Fruit fly (Drosophila melanogaster) whole organism, embryonic: ENCODE measurements around the gene Lon.

ENCODE experiments used
- ATbp ChIP-seq: fragments of 200-800 bp; sonication (Bioruptor generic); optimal IDR thresholded peaks from 2 replicates; lab custom pipeline; 2017; ENCODE audit warnings: missing biosample characterization, mild to moderate bottlenecking, missing genetic modification characterization, missing genetic modification reagents
- Abd-B ChIP-seq: fragments of 200-800 bp; sonication (Bioruptor generic); optimal IDR thresholded peaks from 2 replicates; lab custom pipeline; 2018; ENCODE audit warnings: missing biosample characterization, mild to moderate bottlenecking, missing genetic modification characterization, moderate library complexity
- Ada2b ChIP-seq: fragments of 200-800 bp; sonication (Bioruptor generic); IDR thresholded peaks from 2 replicates; pipeline ENCODE4 v1.3.6; 2022; ENCODE audit warnings: missing biosample characterization, missing genetic modification characterization
- Atf3 ChIP-seq: fragments of 200-800 bp; sonication (Bioruptor generic); optimal IDR thresholded peaks from 3 replicates; lab custom pipeline; 2016; ENCODE audit warnings: missing biosample characterization, missing genetic modification characterization
- Awh ChIP-seq: fragments of 200-800 bp; sonication (Bioruptor generic); IDR thresholded peaks from 2 replicates; pipeline ENCODE4, ENCODE4 v1.3.6; 2022; ENCODE audit warnings: missing biosample characterization, missing genetic modification characterization
- CG10462 ChIP-seq: fragments of 200-800 bp; sonication (Bioruptor generic); optimal IDR thresholded peaks from 2 replicates; lab custom pipeline; 2016; ENCODE audit warnings: missing biosample characterization, missing genetic modification characterization
- CG15479 ChIP-seq: fragments of 200-800 bp; sonication (Bioruptor generic); optimal IDR thresholded peaks from 3 replicates; lab custom pipeline; 2019; ENCODE audit warnings: missing biosample characterization, mild to moderate bottlenecking, missing genetic modification characterization, moderate library complexity
- CG15696 ChIP-seq: fragments of 200-800 bp; sonication (Bioruptor generic); optimal IDR thresholded peaks from 2 replicates; lab custom pipeline; 2019; ENCODE audit warnings: missing biosample characterization, mild to moderate bottlenecking, missing genetic modification characterization, moderate library complexity
- CG17328 ChIP-seq: fragments of 200-800 bp; sonication (Bioruptor generic); IDR thresholded peaks from 2 replicates; pipeline ENCODE4 v1.3.6; 2022; ENCODE audit warnings: missing biosample characterization, missing genetic modification characterization
- CG18619 ChIP-seq: fragments of 200-800 bp; sonication (Bioruptor generic); optimal IDR thresholded peaks from 3 replicates; lab custom pipeline; 2017; ENCODE audit warnings: missing biosample characterization, mild to moderate bottlenecking, missing genetic modification characterization
- CG2199 ChIP-seq: fragments of 200-800 bp; sonication (Bioruptor generic); IDR thresholded peaks from 3 replicates; pipeline ENCODE4 v1.3.6; 2022; ENCODE audit warnings: missing biosample characterization, missing genetic modification characterization
- CG2202 ChIP-seq: fragments of 200-800 bp; sonication (Bioruptor generic); optimal IDR thresholded peaks from 2 replicates; lab custom pipeline; 2018; ENCODE audit warnings: missing biosample characterization, mild to moderate bottlenecking, missing genetic modification characterization
- CG31441 ChIP-seq: fragments of 200-800 bp; sonication (Bioruptor generic); IDR thresholded peaks from 2 replicates; pipeline ENCODE4 v1.3.6; 2022; ENCODE audit warnings: missing biosample characterization, missing genetic modification characterization
- CG33213 ChIP-seq: fragments of 200-800 bp; sonication (Bioruptor generic); optimal IDR thresholded peaks from 3 replicates; lab custom pipeline; 2016; ENCODE audit warnings: missing biosample characterization, missing genetic modification characterization
- CG4617 ChIP-seq: fragments of 200-800 bp; sonication (Bioruptor generic); optimal IDR thresholded peaks from 3 replicates; lab custom pipeline; 2016; ENCODE audit warnings: missing biosample characterization, missing genetic modification characterization, borderline replicate concordance
- CG6254 ChIP-seq: fragments of 200-800 bp; sonication (Bioruptor generic); optimal IDR thresholded peaks from 3 replicates; lab custom pipeline; 2017; ENCODE audit warnings: mild to moderate bottlenecking, missing biosample characterization, missing genetic modification reagents, missing genetic modification characterization
- CG6813 ChIP-seq: fragments of 200-800 bp; sonication (Bioruptor generic); optimal IDR thresholded peaks from 2 replicates; lab custom pipeline; 2017; ENCODE audit warnings: missing biosample characterization, missing genetic modification characterization, mild to moderate bottlenecking, moderate library complexity, missing genetic modification reagents
- CG7839 ChIP-seq: fragments of 200-800 bp; sonication (Bioruptor generic); optimal IDR thresholded peaks from 3 replicates; lab custom pipeline; 2018; ENCODE audit warnings: missing biosample characterization, mild to moderate bottlenecking, missing genetic modification characterization, moderate library complexity
- CG8290 ChIP-seq, 3 experiments: fragments of 200-800 bp; sonication (Bioruptor generic); optimal IDR thresholded peaks; 2 replicates each; lab custom pipeline; 2016 to 2019; ENCODE audit warnings: missing biosample characterization in 3 of 3, missing genetic modification characterization in 3 of 3, mild to moderate bottlenecking in 2 of 3, moderate library complexity in 1 of 3
- CG8388 ChIP-seq: fragments of 200-800 bp; sonication (Bioruptor generic); optimal IDR thresholded peaks from 2 replicates; lab custom pipeline; 2019; ENCODE audit warnings: missing biosample characterization, mild to moderate bottlenecking, missing genetic modification characterization, moderate library complexity
- Chrac-16 ChIP-seq: fragments of 200-800 bp; sonication (Bioruptor generic); optimal IDR thresholded peaks from 3 replicates; lab custom pipeline; 2016; ENCODE audit warnings: missing biosample characterization, missing genetic modification characterization
- Dad ChIP-seq: fragments of 200-800 bp; sonication (Bioruptor generic); optimal IDR thresholded peaks from 3 replicates; lab custom pipeline; 2016; ENCODE audit warnings: missing biosample characterization, missing genetic modification characterization
- Hsf ChIP-seq: fragments of 200-800 bp; sonication (Bioruptor generic); optimal IDR thresholded peaks from 3 replicates; lab custom pipeline; 2016; ENCODE audit warnings: missing biosample characterization, missing genetic modification characterization
- Lpt ChIP-seq: fragments of >200 bp; optimal IDR thresholded peaks from 2 replicates; lab custom pipeline; 2018; ENCODE audit warnings: missing biosample characterization, missing genetic modification characterization
- MESR4 ChIP-seq: fragments of 200-800 bp; sonication (Bioruptor generic); optimal IDR thresholded peaks from 2 replicates; lab custom pipeline; 2018; ENCODE audit warnings: missing biosample characterization, mild to moderate bottlenecking, missing genetic modification characterization, moderate library complexity
- Med ChIP-seq: fragments of 200-800 bp; sonication (Bioruptor generic); peaks from one replicate; lab custom pipeline; 2016; ENCODE audit warnings: missing biosample characterization, missing genetic modification characterization, mild to moderate bottlenecking, inconsistent platforms, moderate library complexity
- Poxn ChIP-seq: fragments of 200-800 bp; sonication (Bioruptor generic); IDR thresholded peaks from 2 replicates; pipeline ENCODE4 v1.3.6; 2022; ENCODE audit warnings: missing biosample characterization, missing genetic modification characterization
- Rfx ChIP-seq: fragments of 200-800 bp; sonication (Bioruptor generic); IDR thresholded peaks from 2 replicates; pipeline ENCODE4 v1.3.6; 2022; ENCODE audit warnings: missing biosample characterization, missing genetic modification characterization
- Six4 ChIP-seq: fragments of 200-800 bp; sonication (Bioruptor generic); optimal IDR thresholded peaks from 2 replicates; lab custom pipeline; 2016; ENCODE audit warnings: missing biosample characterization, missing genetic modification characterization
- Sox100B ChIP-seq: fragments of 200-800 bp; sonication (Bioruptor generic); optimal IDR thresholded peaks from 3 replicates; lab custom pipeline; 2018; ENCODE audit warnings: missing biosample characterization, mild to moderate bottlenecking, missing genetic modification characterization
- Usf ChIP-seq: fragments of 200-800 bp; sonication (Bioruptor generic); optimal IDR thresholded peaks from 2 replicates; lab custom pipeline; 2017; ENCODE audit warnings: missing genotype, missing biosample characterization, missing genetic modification characterization
- br ChIP-seq: fragments of >200 bp; optimal IDR thresholded peaks from 2 replicates; lab custom pipeline; 2017
- corto ChIP-seq: fragments of 200-800 bp; sonication (Bioruptor generic); optimal IDR thresholded peaks from 2 replicates; lab custom pipeline; 2016; ENCODE audit warnings: missing biosample characterization, mild to moderate bottlenecking, missing genetic modification characterization, moderate library complexity
- en ChIP-seq: fragments of 200-800 bp; sonication (Bioruptor generic); optimal IDR thresholded peaks from 2 replicates; lab custom pipeline; 2016; ENCODE audit warnings: missing biosample characterization, missing genetic modification characterization
- fd102C ChIP-seq: fragments of 200-800 bp; sonication (Bioruptor generic); optimal IDR thresholded peaks from 2 replicates; lab custom pipeline; 2018; ENCODE audit warnings: missing biosample characterization, mild to moderate bottlenecking, missing genetic modification characterization, moderate library complexity
- jing ChIP-seq: fragments of 200-800 bp; sonication (Bioruptor generic); optimal IDR thresholded peaks from 2 replicates; lab custom pipeline; 2018; ENCODE audit warnings: missing biosample characterization, mild to moderate bottlenecking, missing genetic modification characterization
- kni ChIP-seq: fragments of 200-800 bp; sonication (Bioruptor generic); optimal IDR thresholded peaks from 3 replicates; lab custom pipeline; 2017; ENCODE audit warnings: mild to moderate bottlenecking, missing biosample characterization, missing genetic modification reagents, missing genetic modification characterization
- mirr ChIP-seq: fragments of 200-800 bp; sonication (Bioruptor generic); optimal IDR thresholded peaks from 3 replicates; lab custom pipeline; 2018; ENCODE audit warnings: missing biosample characterization, mild to moderate bottlenecking, missing genetic modification characterization
- nerfin-1 ChIP-seq: fragments of 200-800 bp; sonication (Bioruptor generic); optimal IDR thresholded peaks from 3 replicates; lab custom pipeline; 2019; ENCODE audit warnings: missing biosample characterization, mild to moderate bottlenecking, missing genetic modification characterization, moderate library complexity
- nmo ChIP-seq: fragments of 200-800 bp; sonication (Bioruptor generic); optimal IDR thresholded peaks from 2 replicates; lab custom pipeline; 2018; ENCODE audit warnings: missing biosample characterization, mild to moderate bottlenecking, missing genetic modification characterization, moderate library complexity
- odd ChIP-seq: fragments of 200-800 bp; sonication (Bioruptor generic); optimal IDR thresholded peaks from 2 replicates; lab custom pipeline; 2017; ENCODE audit warnings: missing biosample characterization, mild to moderate bottlenecking, missing genetic modification characterization
- onecut ChIP-seq: fragments of 200-800 bp; sonication (Bioruptor generic); IDR thresholded peaks from 2 replicates; pipeline ENCODE4 v1.3.6; 2022; ENCODE audit warnings: missing biosample characterization, missing genetic modification characterization
- phol ChIP-seq: fragments of 200-800 bp; sonication (Bioruptor generic); optimal IDR thresholded peaks from 3 replicates; lab custom pipeline; 2018; ENCODE audit warnings: missing biosample characterization, mild to moderate bottlenecking, missing genetic modification characterization, moderate library complexity
- pnt ChIP-seq: fragments of 200-800 bp; sonication (Bioruptor generic); optimal IDR thresholded peaks from 3 replicates; lab custom pipeline; 2016; ENCODE audit warnings: missing biosample characterization, missing genetic modification characterization
- prd ChIP-seq, 3 experiments: fragments of >200 bp in 2 of 3; fragments of 200-800 bp in 1 of 3; sonication (Bioruptor generic) in 1 of 3; optimal IDR thresholded peaks in 2 of 3; IDR thresholded peaks in 1 of 3; 2 replicates in 2 of 3; 3 replicates in 1 of 3; pipeline versions ENCODE4 v1.3.6 to Lab custom; 2017 to 2022; ENCODE audit warnings: missing biosample characterization in 1 of 3, missing genetic modification characterization in 1 of 3
- twi ChIP-seq: fragments of 200-800 bp; optimal IDR thresholded peaks from 2 replicates; lab custom pipeline; 2019; ENCODE audit warnings: missing biosample characterization, mild to moderate bottlenecking, missing genetic modification characterization, moderate library complexity
- zfh1 ChIP-seq: fragments of 200-800 bp; sonication (Bioruptor generic); IDR thresholded peaks from 3 replicates; pipeline ENCODE4 v1.3.6; 2022; ENCODE audit warnings: missing biosample characterization, missing genetic modification characterization
- zfh2 ChIP-seq: fragments of 200-800 bp; sonication (Bioruptor generic); optimal IDR thresholded peaks from 2 replicates; lab custom pipeline; 2016; ENCODE audit warnings: missing biosample characterization, missing genetic modification characterization

Gene Lon

dm6 chr3L:19636821-19637460 is 24.9 kb upstream of the Lon start (continued):
- TF ChIP-seq nmo (GFP tag; lab: Kevin White, UChicago) (peak; percentile 85), pnt (GFP tag; lab: Kevin White, UChicago) (no peak), Lpt (no peak), CG7839 (tag; lab: Kevin White, UChicago) (peak; percentile 62), Dad (no peak), CG18619 (GFP tag; lab: Kevin White, UChicago) (peak; percentile 41), ATbp (GFP tag; lab: Kevin White, UChicago) (no peak), kni (peak; percentile 68), zfh2 (no peak), Ada2b (GFP tag; lab: Robert Waterston, UW) (no peak), Six4 (GFP tag; lab: Kevin White, UChicago) (peak; percentile 47), CG10462 (GFP tag; lab: Kevin White, UChicago) (no peak), CG17328 (no peak; the same call in 1 of the 2 replicates), CG15479 (peak; percentile 95), fd102C (GFP tag; lab: Kevin White, UChicago) (peak; percentile 84), CG6254 (peak; percentile 43), phol (tag; lab: Kevin White, UChicago) (peak; percentile 80), Awh (GFP tag; lab: Robert Waterston, UW) (0 out of 2 replicates have a peak, but pooled peaks have one; percentile 15), br (no peak), Hsf (GFP tag; lab: Kevin White, UChicago) (peak; percentile 41), CG15696 (tag; lab: Kevin White, UChicago) (peak; percentile 96), onecut (GFP tag; lab: Robert Waterston, UW) (0 out of 2 replicates have a peak, but pooled peaks have one; percentile 17), CG4617 (GFP tag; lab: Kevin White, UChicago) (no peak), Poxn (no peak), Med (GFP tag; lab: Kevin White, UChicago) (peak; percentile 15), zfh1 (GFP tag; lab: Robert Waterston, UW) (peak; percentile 50; the same call in 1 of the 3 replicates), Sox100B (peak; percentile 43), corto (no peak), CG2202 (tag; lab: Kevin White, UChicago) (peak; percentile 74), Chrac-16 (GFP tag; lab: Kevin White, UChicago) (peak; percentile 48), twi (peak; percentile 69), CG6813 (GFP tag; lab: Kevin White, UChicago) (peak; percentile 32), MESR4 (GFP tag; lab: Kevin White, UChicago) (no peak), CG31441 (GFP tag; lab: Robert Waterston, UW) (peak; percentile 69), CG8290 (GFP tag; optimal IDR thresholded peaks at IDR 0.05; lab: Kevin White, UChicago) (peak; percentile 61), CG8290 (tag; optimal IDR thresholded peaks at IDR 0.05; lab: Kevin White, UChicago) (peak in 1 of 2 experiments; percentile 56), odd (GFP tag; lab: Kevin White, UChicago) (no peak), prd (optimal IDR thresholded peaks at IDR 0.05; lab: Kevin White, UChicago) (no peak), prd (GFP tag; IDR thresholded peaks at IDR 0.05; lab: Robert Waterston, UW) (peak; percentile 78), nerfin-1 (tag; lab: Kevin White, UChicago) (peak; percentile 49), Rfx (GFP tag; lab: Robert Waterston, UW) (no peak), Abd-B (peak; percentile 17), CG8388 (peak; percentile 51), Usf (peak; percentile 59), CG33213 (GFP tag; lab: Kevin White, UChicago) (no peak), Atf3 (GFP tag; lab: Kevin White, UChicago) (no peak), mirr (GFP tag; lab: Kevin White, UChicago) (no peak), CG2199 (GFP tag; lab: Robert Waterston, UW) (peak; percentile 27; the same call in 1 of the 3 replicates), jing (GFP tag; lab: Kevin White, UChicago) (peak; percentile 10), en (GFP tag; lab: Kevin White, UChicago) (no peak)
